Worm (Caenorhabditis elegans) whole organism, L2 larva: ENCODE measurements around the gene srbc-77.

ENCODE experiments used
- elt-1 ChIP-seq: fragments of 150-350 bp; optimal IDR thresholded peaks from 2 replicates; lab custom pipeline; 2014; ENCODE audit warnings: missing biosample characterization, missing genetic modification characterization
- elt-3 ChIP-seq: sonication (generic microtip); optimal IDR thresholded peaks from 2 replicates; lab custom pipeline; 2017; ENCODE audit warnings: missing biosample characterization, missing genetic modification characterization
- nhr-11 ChIP-seq: fragments of 150-350 bp; optimal IDR thresholded peaks from 2 replicates; lab custom pipeline; 2014; ENCODE audit warnings: missing biosample characterization, missing genetic modification characterization
- skn-1 ChIP-seq: sonication (generic microtip); optimal IDR thresholded peaks from 2 replicates; lab custom pipeline; 2017; ENCODE audit warnings: missing biosample characterization, missing genetic modification characterization
- snpc-4 ChIP-seq: fragments of 150-350 bp; optimal IDR thresholded peaks from 2 replicates; lab custom pipeline; 2014; ENCODE audit warnings: missing biosample characterization, missing genetic modification characterization
- unc-39 ChIP-seq: fragments of 150-350 bp; optimal IDR thresholded peaks from 2 replicates; lab custom pipeline; 2014; ENCODE audit warnings: missing biosample characterization, missing genetic modification characterization
- ztf-11 ChIP-seq: sonication (generic microtip); optimal IDR thresholded peaks from 2 replicates; lab custom pipeline; 2017; ENCODE audit warnings: missing biosample characterization, missing genetic modification characterization

DNA sequence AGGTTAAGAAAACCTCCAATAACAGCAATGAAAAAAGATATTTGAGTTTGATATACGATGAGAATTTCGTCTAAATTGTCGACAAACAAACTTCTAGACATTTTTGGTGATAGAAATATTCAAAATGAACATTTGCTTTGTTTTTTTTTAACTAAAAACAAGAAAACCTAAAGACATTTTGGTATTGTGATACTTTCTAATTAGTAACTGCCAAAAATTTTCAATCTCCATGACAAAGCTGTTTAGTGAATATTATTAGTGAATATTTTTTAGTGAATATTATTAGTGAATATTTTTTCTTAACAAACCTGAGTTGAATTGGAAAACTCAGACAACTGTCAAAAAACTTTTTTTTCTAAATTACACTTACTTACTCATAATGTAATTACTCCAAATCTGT is 10.3 kb downstream of the srbc-77 start, which contains the start of gene srw-55:
- TF ChIP-seq snpc-4 (tag; lab: Kevin White, UChicago) (no peak), skn-1 (no peak), unc-39 (tag; lab: Kevin White, UChicago) (no peak), elt-3 (tag; lab: Kevin White, UChicago) (no peak), elt-1 (no peak), ztf-11 (no peak), nhr-11 (tag; lab: Kevin White, UChicago) (no peak)
